Worm (Caenorhabditis elegans) whole organism, midembryonic: ENCODE measurements around the gene D1086.17.

Source experiments
- flt-1 ChIP-seq: fragments of 200-800 bp; sonication (Bioruptor generic); IDR thresholded peaks from 2 replicates; pipeline ENCODE4 v1.3.6; 2022; ENCODE audit warnings: missing genetic modification characterization, missing compliant biosample characterization
- med-1 ChIP-seq: sonication (generic microtip); optimal IDR thresholded peaks from 2 replicates; lab custom pipeline; 2017; ENCODE audit warnings: missing genetic modification characterization, mild to moderate bottlenecking, missing compliant biosample characterization, antibody characterized with exemption, missing genetic modification reagents; ENCODE audit not compliant: insufficient read depth
- ref-1 ChIP-seq: fragments of 200-800 bp; sonication (Bioruptor generic); conservative IDR thresholded peaks from 2 replicates; pipeline ENCODE4 v1.3.6; 2022; ENCODE audit warnings: missing genetic modification reagents, missing genetic modification characterization, missing compliant biosample characterization
- ztf-23 ChIP-seq: fragments of 200-800 bp; sonication (Bioruptor generic); IDR thresholded peaks from 2 replicates; pipeline ENCODE4 v1.3.6; 2022; ENCODE audit warnings: missing genetic modification reagents, missing genetic modification characterization, missing compliant biosample characterization
- ztf-29 ChIP-seq: fragments of 200-800 bp; sonication (Bioruptor generic); IDR thresholded peaks from 2 replicates; pipeline ENCODE4 v1.3.6; 2022; ENCODE audit warnings: missing genetic modification reagents, missing genetic modification characterization, missing compliant biosample characterization

ce11 chrV:14038328-14039084, 29.2 kb upstream of the D1086.17 start, which contains the start of gene vps-39:
- TF ChIP-seq ztf-29 (GFP tag; lab: Robert Waterston, UW) (peak; percentile 7; the same call in 1 of the 2 replicates), ztf-23 (GFP tag; lab: Robert Waterston, UW) (peak; percentile 90), med-1 (GFP tag; lab: Kevin White, UChicago) (peak; percentile 36), flt-1 (GFP tag; lab: Robert Waterston, UW) (peak; percentile 83), ref-1 (GFP tag; lab: Robert Waterston, UW) (peak; percentile 35; the same call in 1 of the 2 replicates)
